Worm (Caenorhabditis elegans): ENCODE measurements around the gene srg-27.

The srg-27 gene

DNA sequence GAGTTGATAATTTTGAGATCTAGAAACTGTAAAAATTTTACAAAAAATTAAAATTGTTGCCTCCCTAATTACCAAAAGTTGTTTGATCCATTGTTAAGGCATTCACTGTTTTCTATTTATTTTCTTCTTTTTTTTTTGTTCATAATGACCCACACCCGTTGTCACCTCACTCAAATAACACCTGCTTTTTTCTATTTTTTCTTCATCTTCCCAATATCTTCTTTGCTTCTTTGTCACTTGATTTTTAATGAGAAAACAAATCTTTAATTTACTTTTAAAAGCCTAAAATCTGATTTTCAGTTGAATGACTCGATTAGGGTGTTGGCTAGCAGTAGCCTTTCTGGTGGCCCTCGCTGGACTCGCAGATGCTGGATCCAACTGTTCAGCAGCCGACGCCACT lies 36.2 kb upstream of the srg-27 start, which contains the start of gene ncx-2:
Gene ncx-2, plus strand, starts transcription at position 301 of the 400 bp plus-strand sequence.
- TF ChIP-seq ceh-48 (tag; optimal IDR thresholded peaks at IDR 0.05) = no peak
- no peak for TF ChIP-seq unc-3 (GFP tag; conservative IDR thresholded peaks at IDR 0.05)
- no peak for TF ChIP-seq unc-3 (tag; optimal IDR thresholded peaks at IDR 0.05)
- no peak for TF ChIP-seq pros-1 (tag; optimal IDR thresholded peaks at IDR 0.05)
- no peak for TF ChIP-seq hlh-8 (tag; optimal IDR thresholded peaks at IDR 0.05)
- TF ChIP-seq ceh-24 (tag; optimal IDR thresholded peaks at IDR 0.05) = no peak
- TF ChIP-seq ceh-9 (tag; optimal IDR thresholded peaks at IDR 0.05) = no peak

- TF ChIP-seq npax-4 (tag; optimal IDR thresholded peaks at IDR 0.05) (no peak), hlh-6 (tag; optimal IDR thresholded peaks at IDR 0.05) (no peak), ceh-9 (tag; optimal IDR thresholded peaks at IDR 0.05) (no peak), nfya-1 (tag; optimal IDR thresholded peaks at IDR 0.05) (no peak)
These were observed 35.2 kb upstream of the srg-27 start for ce11 chrV:5304366-5304765.

- TF ChIP-seq dve-1 (tag; optimal IDR thresholded peaks at IDR 0.05) = no peak
- no peak for TF ChIP-seq unc-42 (tag; optimal IDR thresholded peaks at IDR 0.05)
- no peak for TF ChIP-seq sox-2 (GFP tag; IDR thresholded peaks at IDR 0.05)
- TF ChIP-seq nfya-1 (tag; optimal IDR thresholded peaks at IDR 0.05) = no peak
- no peak for TF ChIP-seq ceh-19 (GFP tag; optimal IDR thresholded peaks at IDR 0.05)
- no peak for TF ChIP-seq ceh-48 (tag; optimal IDR thresholded peaks at IDR 0.05)
- no peak for TF ChIP-seq fkh-10 (GFP tag; optimal IDR thresholded peaks at IDR 0.05)
These were observed 28.0 kb upstream of the srg-27 start, which contains the start of gene C10G8.4 for ce11 chrV:5311635-5312034. C10G8.4 (plus strand) TSS chrV:5311935.

DNA sequence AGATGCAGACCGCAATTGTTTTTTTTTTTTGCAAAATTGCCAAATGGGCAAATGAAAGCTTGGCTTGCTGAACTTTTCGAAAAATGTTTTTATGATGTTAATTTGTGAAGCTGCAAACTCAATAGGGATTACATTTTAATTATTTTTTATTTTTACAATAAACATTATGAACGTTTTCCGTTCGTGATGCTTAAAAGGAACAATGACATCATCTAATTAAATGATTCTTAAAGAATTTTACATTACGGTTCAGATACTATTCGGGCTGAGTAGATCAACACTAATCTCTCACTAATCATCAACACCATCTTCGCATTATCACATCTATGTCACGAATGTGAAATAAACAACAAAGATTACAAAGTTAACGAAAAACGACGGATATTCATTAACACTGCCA lies 27.1 kb upstream of the srg-27 start, which contains the start of gene C10G8.3:
Gene C10G8.3, plus strand, starts transcription at position 301 of the 400 bp plus-strand sequence.
- TF ChIP-seq hlh-8 (tag; optimal IDR thresholded peaks at IDR 0.05) (no peak), mec-3 (tag; optimal IDR thresholded peaks at IDR 0.05; ENCODE audit: borderline replicate concordance) (no peak), madf-2 (tag; optimal IDR thresholded peaks at IDR 0.05) (no peak), ceh-45 (GFP tag; IDR thresholded peaks at IDR 0.05) (no peak), sdc-2 (tag; optimal IDR thresholded peaks at IDR 0.05) (no peak)

ce11 chrV:5314104-5314503 lies 25.5 kb upstream of the srg-27 start, which contains the start of gene C10G8.2:
C10G8.2 (plus strand) TSS chrV:5314404.
- TF ChIP-seq sdc-2 (tag; optimal IDR thresholded peaks at IDR 0.05) (no peak), syd-9 (tag; optimal IDR thresholded peaks at IDR 0.05) (no peak), eyg-1 (tag; optimal IDR thresholded peaks at IDR 0.05) (no peak), ceh-18 (tag; optimal IDR thresholded peaks at IDR 0.05) (no peak), ceh-45 (GFP tag; IDR thresholded peaks at IDR 0.05) (no peak), hlh-30 (tag; optimal IDR thresholded peaks at IDR 0.05; ENCODE audit: insufficient read depth) (no peak), pax-1 (tag; optimal IDR thresholded peaks at IDR 0.05) (no peak), unc-3 (GFP tag; conservative IDR thresholded peaks at IDR 0.05) (no peak), unc-3 (tag; optimal IDR thresholded peaks at IDR 0.05) (no peak), lim-6 (tag; optimal IDR thresholded peaks at IDR 0.05) (no peak), C08G9.2 (tag; optimal IDR thresholded peaks at IDR 0.05) (no peak), ceh-22 (tag; optimal IDR thresholded peaks at IDR 0.05) (no peak), fax-1 (tag; optimal IDR thresholded peaks at IDR 0.05) (no peak), fkh-10 (GFP tag; optimal IDR thresholded peaks at IDR 0.05) (no peak), dmd-4 (tag; optimal IDR thresholded peaks at IDR 0.05; ENCODE audit: borderline replicate concordance) (no peak)

- TF ChIP-seq ceh-24 (tag; optimal IDR thresholded peaks at IDR 0.05) (no peak), unc-55 (GFP tag; optimal IDR thresholded peaks at IDR 0.05) (peak; percentile 68), ets-4 (tag; optimal IDR thresholded peaks at IDR 0.05) (no peak)
These were observed 21.2 kb upstream of the srg-27 start for ce11 chrV:5318349-5318748.

Data from whole organism, late embryonic.